Fruit fly (Drosophila melanogaster): ENCODE data around the gene CG13994.

The CG13994 gene

DNA sequence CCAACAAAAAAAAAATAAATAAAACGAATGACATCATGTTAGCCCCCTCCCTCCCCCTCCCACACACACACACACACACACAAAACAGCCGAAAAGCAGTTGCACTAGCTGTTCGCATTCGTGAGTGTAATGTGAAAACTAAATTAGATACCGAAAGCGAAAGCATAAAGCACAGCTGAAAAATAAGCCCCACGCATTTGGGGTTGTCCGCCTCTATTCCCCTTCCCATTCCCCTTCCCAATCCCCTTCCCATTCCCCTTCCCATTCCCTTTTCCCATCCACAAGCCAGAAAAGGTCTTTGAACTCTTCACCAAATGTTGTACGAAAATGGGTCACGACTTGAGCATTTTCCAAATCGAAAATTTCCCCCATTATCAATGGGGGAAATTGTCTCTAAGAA is 12.6 kb downstream of the CG13994 start (continued):
- TF ChIP-seq ttk (GFP tag; IDR thresholded peaks at IDR 0.05) (peak; percentile 70; the same call in 1 of the 2 replicates), CG4424 (GFP tag; optimal IDR thresholded peaks at IDR 0.05) (no peak), bowl (GFP tag; IDR thresholded peaks at IDR 0.05) (no peak), Taf1 (GFP tag; IDR thresholded peaks at IDR 0.05) (no peak), CG8290 (GFP tag; optimal IDR thresholded peaks at IDR 0.05) (no peak), CG8290 (tag; optimal IDR thresholded peaks at IDR 0.05) (no peak), oc (tag; optimal IDR thresholded peaks at IDR 0.05) (peak; percentile 63), Doc3 (GFP tag; IDR thresholded peaks at IDR 0.05; ENCODE audit: partially characterized antibody) (no peak), dan (GFP tag; IDR thresholded peaks at IDR 0.05) (no peak), crc (GFP tag; optimal IDR thresholded peaks at IDR 0.05) (no peak), Awh (GFP tag; IDR thresholded peaks at IDR 0.05) (no peak), CG6813 (GFP tag; optimal IDR thresholded peaks at IDR 0.05) (peak; percentile 9), CG12744 (GFP tag; optimal IDR thresholded peaks at IDR 0.05) (no peak), klu (GFP tag; IDR thresholded peaks at IDR 0.05) (no peak), Stat92E (GFP tag; optimal IDR thresholded peaks at IDR 0.05) (no peak), bbx (GFP tag; IDR thresholded peaks at IDR 0.05; ENCODE audit: partially characterized antibody) (0 out of 2 replicates have a peak, but pooled peaks have one; percentile 29), CG6689 (GFP tag; IDR thresholded peaks at IDR 0.05) (no peak), Jarid2 (GFP tag; optimal IDR thresholded peaks at IDR 0.05) (no peak), CG9437 (GFP tag; optimal IDR thresholded peaks at IDR 0.05) (no peak), CG11093 (GFP tag; IDR thresholded peaks at IDR 0.05) (no peak), NFAT (GFP tag; IDR thresholded peaks at IDR 0.05) (no peak), CG1832 (GFP tag; optimal IDR thresholded peaks at IDR 0.05) (no peak), kni (GFP tag; optimal IDR thresholded peaks at IDR 0.05) (peak; percentile 95), Scr (GFP tag; IDR thresholded peaks at IDR 0.05; ENCODE audit: partially characterized antibody) (0 out of 2 replicates have a peak, but pooled peaks have one; percentile 28), CG13424 (tag; optimal IDR thresholded peaks at IDR 0.05) (no peak), dm (GFP tag; optimal IDR thresholded peaks at IDR 0.05) (no peak), CG8089 (GFP tag; optimal IDR thresholded peaks at IDR 0.05) (no peak), Deaf1 (tag; optimal IDR thresholded peaks at IDR 0.05) (peak; percentile 48), prd (optimal IDR thresholded peaks at IDR 0.05) (no peak), prd (GFP tag; IDR thresholded peaks at IDR 0.05) (no peak), Opbp (GFP tag; IDR thresholded peaks at IDR 0.05; ENCODE audit: partially characterized antibody) (peak; percentile 43; the same call in 1 of the 3 replicates), CG12942 (GFP tag; optimal IDR thresholded peaks at IDR 0.05) (no peak), H2.0 (GFP tag; IDR thresholded peaks at IDR 0.05) (no peak), CG6654 (GFP tag; optimal IDR thresholded peaks at IDR 0.05) (no peak), aop (GFP tag; IDR thresholded peaks at IDR 0.05) (no peak)

- peak; percentile 81; the same call in 2 of the 4 replicates for TF ChIP-seq chinmo (GFP tag; IDR thresholded peaks at IDR 0.05; ENCODE audit: partially characterized antibody)
- TF ChIP-seq Fer3 (tag; optimal IDR thresholded peaks at IDR 0.05), result no peak
- TF ChIP-seq cg (GFP tag; optimal IDR thresholded peaks at IDR 0.05), result peak; percentile 71
- TF ChIP-seq CG13287 (GFP tag; IDR thresholded peaks at IDR 0.05; ENCODE audit: partially characterized antibody), result peak; percentile 8; the same call in 1 of the 2 replicates
- TF ChIP-seq z (GFP tag; IDR thresholded peaks at IDR 0.05), result peak; percentile 97
- TF ChIP-seq da (GFP tag; optimal IDR thresholded peaks at IDR 0.05), result no peak
- TF ChIP-seq stwl (tag; optimal IDR thresholded peaks at IDR 0.05), result peak; percentile 14
- peak; percentile 90 for TF ChIP-seq sqz (GFP tag; optimal IDR thresholded peaks at IDR 0.05)
- TF ChIP-seq en (GFP tag; optimal IDR thresholded peaks at IDR 0.05), result no peak
- TF ChIP-seq ato (GFP tag; IDR thresholded peaks at IDR 0.05; ENCODE audit: partially characterized antibody), result peak; percentile 15; the same call in 1 of the 2 replicates
- TF ChIP-seq Pdp1 (GFP tag; optimal IDR thresholded peaks at IDR 0.05), result peak in 1 of 2 experiments; percentile 98
- 0 out of 2 replicates have a peak, but pooled peaks have one; percentile 25 for TF ChIP-seq vvl (GFP tag; IDR thresholded peaks at IDR 0.05)
- TF ChIP-seq amos (GFP tag; IDR thresholded peaks at IDR 0.05; ENCODE audit: partially characterized antibody), result no peak
- no peak for TF ChIP-seq CG6689 (GFP tag; IDR thresholded peaks at IDR 0.05)
- TF ChIP-seq insv (GFP tag; optimal IDR thresholded peaks at IDR 0.05), result peak in 1 of 2 experiments; percentile 90
- no peak for TF ChIP-seq lola (GFP tag; optimal IDR thresholded peaks at IDR 0.05)
- TF ChIP-seq btn (GFP tag; optimal IDR thresholded peaks at IDR 0.05), result no peak
- peak; percentile 40 for TF ChIP-seq CG5180 (GFP tag; optimal IDR thresholded peaks at IDR 0.05)
These were observed 13.4 kb downstream of the CG13994 start for dm6 chr2L:6076143-6076542.

Measured in whole organism, embryonic.